Worm (Caenorhabditis elegans): ENCODE data around the gene set-23.

Gene set-23

DNA sequence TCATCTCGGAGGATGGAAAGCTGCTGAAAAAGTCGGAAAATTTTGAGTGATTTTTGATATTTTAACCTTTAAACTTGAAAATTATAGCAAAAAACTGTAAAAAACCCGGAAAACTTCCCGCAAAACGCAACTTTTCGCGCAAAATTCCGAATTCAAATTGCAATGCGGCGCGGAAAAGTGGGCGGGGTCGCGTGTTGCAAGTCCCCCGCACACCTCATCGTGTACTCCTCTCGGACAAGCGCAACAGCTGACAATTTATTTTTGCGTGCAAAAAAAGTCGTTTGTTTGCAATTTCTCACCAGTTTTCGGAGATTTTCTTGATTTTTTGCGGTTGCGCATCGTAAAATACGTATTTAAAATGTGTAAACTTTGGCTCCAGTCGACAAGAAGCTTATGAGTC is 5.7 kb upstream of the set-23 start, which contains the start of gene npp-8 (continued):
- TF ChIP-seq rec-8 (tag; optimal IDR thresholded peaks at IDR 0.05) (peak; percentile 14 to 56), dpff-1 (tag; optimal IDR thresholded peaks at IDR 0.05) (no peak), mxl-1 (tag; optimal IDR thresholded peaks at IDR 0.05) (no peak), ztf-18 (tag; optimal IDR thresholded peaks at IDR 0.05) (peak; percentile 54), B0019.2 (GFP tag; conservative IDR thresholded peaks at IDR 0.05) (0 out of 2 replicates have a peak, but pooled peaks have one; percentile 25), attf-6 (GFP tag; IDR thresholded peaks at IDR 0.05) (peak; percentile 38; the same call in 1 of the 2 replicates), nhr-120 (GFP tag; IDR thresholded peaks at IDR 0.05) (no peak), Y79H2A.3 (GFP tag; conservative IDR thresholded peaks at IDR 0.05) (no peak), die-1 (tag; optimal IDR thresholded peaks at IDR 0.05) (peak; percentile 19), egrh-3 (GFP tag; IDR thresholded peaks at IDR 0.05) (peak; percentile 65), nhr-27 (tag; optimal IDR thresholded peaks at IDR 0.05) (no peak), Y56A3A.18 (GFP tag; IDR thresholded peaks at IDR 0.05) (no peak), ceh-79 (tag; optimal IDR thresholded peaks at IDR 0.05) (no peak), lin-26 (GFP tag; IDR thresholded peaks at IDR 0.05) (peak; percentile 57; the same call in 1 of the 2 replicates), chd-7 (tag; optimal IDR thresholded peaks at IDR 0.05) (peak; percentile 65), ceh-58 (GFP tag; IDR thresholded peaks at IDR 0.05) (no peak), F55B11.4 (tag; optimal IDR thresholded peaks at IDR 0.05; ENCODE audit: borderline replicate concordance, insufficient read depth) (no peak), aptf-2 (GFP tag; conservative IDR thresholded peaks at IDR 0.05) (peak; percentile 75; the same call in 1 of the 2 replicates), sptf-2 (GFP tag; optimal IDR thresholded peaks at IDR 0.05) (peak; percentile 18), F39B2.1 (GFP tag; IDR thresholded peaks at IDR 0.05) (no peak), madf-10 (tag; optimal IDR thresholded peaks at IDR 0.05) (peak; percentile 62), let-607 (tag; optimal IDR thresholded peaks at IDR 0.05) (peak in 1 of 2 experiments; percentile 58), ccch-3 (GFP tag; optimal IDR thresholded peaks at IDR 0.05) (no peak), ekl-4 (GFP tag; IDR thresholded peaks at IDR 0.05) (peak; percentile 80), hlh-26 (GFP tag; conservative IDR thresholded peaks at IDR 0.05) (no peak), mel-28 (tag; optimal IDR thresholded peaks at IDR 0.05; ENCODE audit: borderline replicate concordance) (peak; percentile 25), nhr-179 (tag; optimal IDR thresholded peaks at IDR 0.05) (no peak), T07F8.4 (tag; optimal IDR thresholded peaks at IDR 0.05) (no peak), C17E4.6 (GFP tag; IDR thresholded peaks at IDR 0.05) (peak; percentile 78), rpc-1 (optimal IDR thresholded peaks at IDR 0.05) (peak; percentile 42), rpc-1 (tag; optimal IDR thresholded peaks at IDR 0.05) (no peak), nfyb-1 (GFP tag; IDR thresholded peaks at IDR 0.05) (peak; percentile 81), snpc-1.3 (tag; optimal IDR thresholded peaks at IDR 0.05; ENCODE audit: insufficient read depth) (peak; percentile 83), gei-17 (GFP tag; optimal IDR thresholded peaks at IDR 0.05) (peak; percentile 34), F57C9.4 (tag; optimal IDR thresholded peaks at IDR 0.05) (no peak), F23B12.7 (tag; optimal IDR thresholded peaks at IDR 0.05; ENCODE audit: insufficient read depth) (peak; percentile 89), nhr-80 (tag; optimal IDR thresholded peaks at IDR 0.05) (peak; percentile 50), egl-44 (GFP tag; IDR thresholded peaks at IDR 0.05) (peak; percentile 59; the same call in 1 of the 2 replicates), F52B5.7 (tag; optimal IDR thresholded peaks at IDR 0.05) (no peak), B0336.3 (GFP tag; IDR thresholded peaks at IDR 0.05) (peak; percentile 95), K12H6.12 (tag; optimal IDR thresholded peaks at IDR 0.05) (peak; percentile 72), athp-1 (tag; optimal IDR thresholded peaks at IDR 0.05) (peak; percentile 92), F10E7.11 (tag; optimal IDR thresholded peaks at IDR 0.05) (peak; percentile 48), T26A5.8 (tag; optimal IDR thresholded peaks at IDR 0.05) (no peak), ceh-100 (GFP tag; IDR thresholded peaks at IDR 0.05) (peak; percentile 89), lsl-1 (GFP tag; optimal IDR thresholded peaks at IDR 0.05) (peak; percentile 78), xnd-1 (tag; optimal IDR thresholded peaks at IDR 0.05) (peak; percentile 74), somi-1 (GFP tag; optimal IDR thresholded peaks at IDR 0.05) (peak; percentile 14), Y67H2A.10 (GFP tag; conservative IDR thresholded peaks at IDR 0.05) (peak; percentile 76)

Data from whole organism, young adult.